Worm (Caenorhabditis elegans) whole organism, mixed stage, embryonic: Measurements from ENCODE around the gene ttr-59.
A peak's percentile ranks its signal among the peaks of the same experiment; 100 is the strongest.

ENCODE experiments used
- M03D4.4 ChIP-seq: sonication (generic microtip); optimal IDR thresholded peaks from 2 replicates; lab custom pipeline; 2017; ENCODE audit warnings: mild to moderate bottlenecking, missing genetic modification characterization, missing compliant biosample characterization
- bed-3 ChIP-seq: fragments of 200-800 bp; sonication (Bioruptor generic); optimal IDR thresholded peaks from 3 replicates; lab custom pipeline; 2018; ENCODE audit warnings: mild to moderate bottlenecking, missing genetic modification characterization, moderate library complexity, missing compliant biosample characterization
- blmp-1 ChIP-seq: fragments of 150-350 bp; optimal IDR thresholded peaks from 2 replicates; lab custom pipeline; 2014; ENCODE audit warnings: missing biosample characterization, missing genetic modification characterization
- ceh-39 ChIP-seq: fragments of 150-350 bp; optimal IDR thresholded peaks from 2 replicates; lab custom pipeline; 2014; ENCODE audit warnings: missing biosample characterization, missing genetic modification characterization
- ceh-43 ChIP-seq: fragments of 200-800 bp; sonication (Bioruptor generic); optimal IDR thresholded peaks from 2 replicates; lab custom pipeline; 2018; ENCODE audit warnings: mild to moderate bottlenecking, missing genetic modification characterization, moderate library complexity, missing compliant biosample characterization
- ceh-83 ChIP-seq: fragments of 200-800 bp; sonication (Bioruptor generic); optimal IDR thresholded peaks from 2 replicates; lab custom pipeline; 2018; ENCODE audit warnings: mild to moderate bottlenecking, missing genetic modification characterization, missing compliant biosample characterization
- ces-1 ChIP-seq: fragments of 150-350 bp; optimal IDR thresholded peaks from 2 replicates; lab custom pipeline; 2014; ENCODE audit warnings: missing biosample characterization, missing genetic modification reagents, missing genetic modification characterization
- cnd-1 ChIP-seq: fragments of 200-800 bp; sonication (Bioruptor generic); optimal IDR thresholded peaks from 2 replicates; lab custom pipeline; 2018; ENCODE audit warnings: mild to moderate bottlenecking, missing genetic modification characterization, missing compliant biosample characterization
- drap-1 ChIP-seq: fragments of 200-800 bp; sonication (Bioruptor generic); optimal IDR thresholded peaks from 3 replicates; lab custom pipeline; 2018; ENCODE audit warnings: mild to moderate bottlenecking, missing genetic modification characterization, missing compliant biosample characterization
- elt-1 ChIP-seq: sonication (generic microtip); optimal IDR thresholded peaks from 2 replicates; lab custom pipeline; 2017; ENCODE audit warnings: missing genetic modification characterization, mild to moderate bottlenecking, missing compliant biosample characterization, antibody characterized with exemption, moderate library complexity, borderline replicate concordance; ENCODE audit not compliant: insufficient read depth
- elt-3 ChIP-seq: fragments of 150-350 bp; optimal IDR thresholded peaks from 2 replicates; lab custom pipeline; 2014; ENCODE audit warnings: missing biosample characterization, missing genetic modification characterization
- flh-1 ChIP-seq: fragments of 200-800 bp; sonication (Bioruptor generic); optimal IDR thresholded peaks from 2 replicates; lab custom pipeline; 2018; ENCODE audit warnings: mild to moderate bottlenecking, missing genetic modification characterization, moderate library complexity, missing compliant biosample characterization
- ham-2 ChIP-seq: fragments of 200-800 bp; sonication (Bioruptor generic); optimal IDR thresholded peaks from 2 replicates; lab custom pipeline; 2018; ENCODE audit warnings: mild to moderate bottlenecking, missing genetic modification characterization, missing compliant biosample characterization
- hlh-1 ChIP-seq: fragments of 150-350 bp; optimal IDR thresholded peaks from 2 replicates; lab custom pipeline; 2014; ENCODE audit warnings: missing biosample characterization, missing genetic modification reagents, missing genetic modification characterization
- lin-13 ChIP-seq: fragments of 150-350 bp; optimal IDR thresholded peaks from 2 replicates; lab custom pipeline; 2014; ENCODE audit warnings: missing biosample characterization, missing genetic modification characterization
- lin-32 ChIP-seq: fragments of 200-800 bp; sonication (Bioruptor generic); optimal IDR thresholded peaks from 2 replicates; lab custom pipeline; 2018; ENCODE audit warnings: mild to moderate bottlenecking, missing genetic modification characterization, missing compliant biosample characterization
- lsy-2 ChIP-seq: fragments of 150-350 bp; optimal IDR thresholded peaks from 2 replicates; lab custom pipeline; 2014; ENCODE audit warnings: missing biosample characterization, missing genetic modification characterization
- mab-5 ChIP-seq: fragments of 150-350 bp; optimal IDR thresholded peaks from 2 replicates; lab custom pipeline; 2014; ENCODE audit warnings: missing biosample characterization, missing genetic modification characterization
- mep-1 ChIP-seq: fragments of 150-350 bp; optimal IDR thresholded peaks from 2 replicates; lab custom pipeline; 2017; ENCODE audit warnings: missing biosample characterization, missing genetic modification reagents, missing genetic modification characterization, inconsistent platforms
- mls-2 ChIP-seq: sonication (generic microtip); optimal IDR thresholded peaks from 2 replicates; lab custom pipeline; 2016; ENCODE audit warnings: mild to moderate bottlenecking, missing genetic modification characterization, moderate library complexity, missing compliant biosample characterization
- nhr-12 ChIP-seq: fragments of 150-350 bp; optimal IDR thresholded peaks from 2 replicates; lab custom pipeline; 2014; ENCODE audit warnings: missing biosample characterization, missing genetic modification characterization
- nhr-2 ChIP-seq: fragments of 150-350 bp; optimal IDR thresholded peaks from 2 replicates; lab custom pipeline; 2014; ENCODE audit warnings: missing biosample characterization, missing genetic modification characterization
- nhr-237 ChIP-seq: fragments of 150-350 bp; optimal IDR thresholded peaks from 2 replicates; lab custom pipeline; 2014; ENCODE audit warnings: missing biosample characterization, missing genetic modification characterization
- nhr-28 ChIP-seq: fragments of 150-350 bp; optimal IDR thresholded peaks from 2 replicates; lab custom pipeline; 2014; ENCODE audit warnings: missing biosample characterization, missing genetic modification characterization
- nhr-76 ChIP-seq: sonication (generic microtip); optimal IDR thresholded peaks from 2 replicates; lab custom pipeline; 2017; ENCODE audit warnings: missing biosample characterization, missing genetic modification characterization
- pha-4 ChIP-seq: fragments of 150-350 bp; optimal IDR thresholded peaks from 2 replicates; lab custom pipeline; 2018; ENCODE audit warnings: missing biosample characterization, missing genetic modification reagents, missing genetic modification characterization
- sem-2 ChIP-seq: fragments of 200-800 bp; sonication (Bioruptor generic); optimal IDR thresholded peaks from 2 replicates; lab custom pipeline; 2018; ENCODE audit warnings: mild to moderate bottlenecking, missing genetic modification characterization, missing compliant biosample characterization
- snpc-4 ChIP-seq: fragments of 150-350 bp; optimal IDR thresholded peaks from 2 replicates; lab custom pipeline; 2014; ENCODE audit warnings: missing biosample characterization, missing genetic modification characterization
- sptf-1 ChIP-seq: sonication (generic microtip); optimal IDR thresholded peaks from 2 replicates; lab custom pipeline; 2017; ENCODE audit warnings: mild to moderate bottlenecking, missing genetic modification characterization, moderate library complexity, missing compliant biosample characterization
- tbx-8 ChIP-seq: fragments of 200-800 bp; sonication (Bioruptor generic); optimal IDR thresholded peaks from 2 replicates; lab custom pipeline; 2018; ENCODE audit warnings: mild to moderate bottlenecking, missing genetic modification characterization, moderate library complexity, missing compliant biosample characterization
- unc-120 ChIP-seq: sonication (generic microtip); optimal IDR thresholded peaks from 2 replicates; lab custom pipeline; 2017; ENCODE audit warnings: missing genetic modification characterization, missing compliant biosample characterization; ENCODE audit not compliant: poor library complexity, severe bottlenecking
- unc-39 ChIP-seq: fragments of 150-350 bp; optimal IDR thresholded peaks from 2 replicates; lab custom pipeline; 2014; ENCODE audit warnings: missing biosample characterization, missing genetic modification characterization
- unc-62 ChIP-seq: fragments of 150-350 bp; optimal IDR thresholded peaks from 2 replicates; lab custom pipeline; 2014; ENCODE audit warnings: missing biosample characterization, missing genetic modification reagents, missing genetic modification characterization
- zip-8 ChIP-seq: fragments of 150-350 bp; optimal IDR thresholded peaks from 2 replicates; lab custom pipeline; 2014; ENCODE audit warnings: missing biosample characterization, missing genetic modification characterization
- ztf-11 ChIP-seq: fragments of 150-350 bp; optimal IDR thresholded peaks from 2 replicates; lab custom pipeline; 2014; ENCODE audit warnings: missing biosample characterization, missing genetic modification characterization

ttr-59 gene

DNA sequence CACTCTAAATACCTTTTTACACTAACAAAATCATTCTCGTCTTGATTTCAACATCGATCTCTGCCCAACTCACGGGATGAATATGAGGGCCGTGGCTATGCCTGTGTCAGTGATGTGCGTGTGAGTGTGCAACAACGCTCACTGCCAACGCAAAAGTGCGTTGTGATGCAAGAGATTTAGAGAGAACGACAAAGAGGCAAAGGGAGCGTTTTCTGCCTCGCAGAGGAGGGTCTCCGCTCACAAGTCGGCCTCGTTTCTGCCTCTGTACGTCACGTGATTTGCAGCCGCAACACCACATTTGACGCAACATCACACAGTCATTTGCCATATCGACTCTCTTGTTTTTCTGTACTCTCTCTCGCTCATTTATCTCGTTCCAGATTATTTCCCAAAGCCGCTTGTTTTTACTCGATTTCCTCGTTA, 4.7 kb downstream of the ttr-59 start, which contains the start of gene epg-7:
Gene epg-7, plus strand, starts transcription at position 413 of the 423 bp plus-strand sequence.
- no peak for TF ChIP-seq mab-5
- peak; percentile 52 for TF ChIP-seq drap-1 (GFP tag; lab: Kevin White, UChicago)
- no peak for TF ChIP-seq nhr-28
- TF ChIP-seq lin-32 (GFP tag; lab: Kevin White, UChicago): peak; percentile 35
- TF ChIP-seq M03D4.4 (tag; lab: Kevin White, UChicago): no peak
- peak; percentile 49 for TF ChIP-seq nhr-2 (tag; lab: Kevin White, UChicago)
- TF ChIP-seq zip-8: peak; percentile 10
- TF ChIP-seq unc-62 (GFP tag; lab: Kevin White, UChicago): peak; percentile 74
- TF ChIP-seq elt-1 (tag; lab: Kevin White, UChicago): peak; percentile 26
- TF ChIP-seq pha-4 (tag; lab: Kevin White, UChicago): peak; percentile 90
- TF ChIP-seq ceh-43 (GFP tag; lab: Kevin White, UChicago): no peak
- peak; percentile 61 for TF ChIP-seq ham-2 (GFP tag; lab: Kevin White, UChicago)
- TF ChIP-seq sptf-1 (tag; lab: Kevin White, UChicago): peak; percentile 28
- TF ChIP-seq ceh-39: peak; percentile 78
- peak; percentile 84 for TF ChIP-seq mep-1 (tag; lab: Kevin White, UChicago)
- TF ChIP-seq unc-120 (tag; lab: Kevin White, UChicago): peak; percentile 93
- no peak for TF ChIP-seq tbx-8 (GFP tag; lab: Kevin White, UChicago)
- no peak for TF ChIP-seq snpc-4
- peak; percentile 67 for TF ChIP-seq ces-1 (GFP tag; lab: Kevin White, UChicago)
- no peak for TF ChIP-seq unc-39 (tag; lab: Kevin White, UChicago)
- no peak for TF ChIP-seq nhr-12
- TF ChIP-seq blmp-1 (tag; lab: Kevin White, UChicago): no peak
- peak; percentile 79 for TF ChIP-seq lin-13
- TF ChIP-seq flh-1 (GFP tag; lab: Kevin White, UChicago): no peak
- TF ChIP-seq mls-2 (tag; lab: Kevin White, UChicago): peak; percentile 64
- no peak for TF ChIP-seq bed-3 (GFP tag; lab: Kevin White, UChicago)
- TF ChIP-seq hlh-1 (tag; lab: Kevin White, UChicago): peak; percentile 82
- TF ChIP-seq elt-3 (tag; lab: Kevin White, UChicago): no peak
- no peak for TF ChIP-seq ceh-83 (GFP tag; lab: Kevin White, UChicago)
- TF ChIP-seq sem-2 (GFP tag; lab: Kevin White, UChicago): no peak
- TF ChIP-seq cnd-1: peak; percentile 66
- TF ChIP-seq ztf-11: peak; percentile 36
- TF ChIP-seq lsy-2: peak; percentile 68
- TF ChIP-seq nhr-237 (tag; lab: Kevin White, UChicago): peak; percentile 77
- TF ChIP-seq nhr-76 (tag; lab: Kevin White, UChicago): no peak
- TF ChIP-seq, all 35 proteins: peak for 20

DNA sequence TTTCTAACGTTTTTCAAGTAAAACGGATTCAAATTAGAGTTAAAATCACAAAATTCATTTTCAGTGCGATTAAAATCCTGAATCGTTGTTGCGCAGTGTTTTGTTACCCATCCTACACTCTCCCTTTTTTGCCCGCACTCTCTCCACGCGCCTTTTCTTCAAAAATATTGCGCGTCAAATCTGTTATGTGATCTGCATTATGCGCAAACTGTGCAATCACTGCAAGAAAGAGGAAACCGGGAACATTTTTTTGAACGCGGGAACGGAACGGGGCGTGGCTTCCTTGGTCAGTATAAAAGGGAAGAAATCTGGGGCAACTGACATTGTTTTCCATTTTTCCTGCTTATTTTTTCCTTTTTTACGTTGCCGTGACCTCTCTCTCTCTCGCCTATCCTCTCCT, 10.8 kb downstream of the ttr-59 start:
- TF ChIP-seq ceh-43 (GFP tag; lab: Kevin White, UChicago) (no peak), zip-8 (peak; percentile 4), ces-1 (GFP tag; lab: Kevin White, UChicago) (no peak), ceh-39 (no peak)

DNA sequence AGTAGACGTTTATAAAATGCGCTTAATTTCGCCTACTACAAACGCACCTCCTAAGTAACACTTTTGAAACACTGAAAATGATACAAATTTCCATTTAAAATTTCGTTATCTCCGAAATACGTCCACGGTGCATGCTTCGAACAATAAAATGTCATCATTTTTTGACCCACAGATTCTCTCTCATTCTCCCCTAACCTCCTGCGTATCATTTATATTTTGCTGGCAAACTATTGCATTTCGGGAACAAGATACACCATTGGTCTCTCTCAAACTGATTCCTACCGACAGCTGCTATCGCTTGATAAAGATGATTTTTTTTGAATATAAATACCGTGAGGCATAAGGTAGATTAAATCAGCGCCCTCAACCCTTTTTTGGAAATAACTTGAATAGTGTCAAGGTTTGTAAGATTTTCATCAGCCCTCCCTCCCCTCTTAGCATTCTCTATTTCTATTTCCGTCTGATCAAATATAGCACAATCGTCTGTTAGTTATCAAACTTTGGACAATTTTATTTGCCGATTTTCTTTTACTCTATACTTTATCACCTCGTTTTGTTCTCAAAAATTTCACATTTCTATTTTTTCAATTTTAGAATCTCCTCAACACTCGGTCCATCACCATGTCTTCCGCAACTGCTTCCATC, 11.4 kb downstream of the ttr-59 start, which contains the start of gene C07D8.6:
Gene C07D8.6, plus strand, starts transcription at position 595 of the 645 bp plus-strand sequence.
- TF ChIP-seq ceh-39: no peak
- no peak for TF ChIP-seq ztf-11
- no peak for TF ChIP-seq bed-3 (GFP tag; lab: Kevin White, UChicago)
- no peak for TF ChIP-seq elt-1 (tag; lab: Kevin White, UChicago)
- TF ChIP-seq drap-1 (GFP tag; lab: Kevin White, UChicago): no peak
- no peak for TF ChIP-seq nhr-2 (tag; lab: Kevin White, UChicago)
- TF ChIP-seq lsy-2: no peak
- no peak for TF ChIP-seq nhr-28
- no peak for TF ChIP-seq sem-2 (GFP tag; lab: Kevin White, UChicago)
- TF ChIP-seq hlh-1 (tag; lab: Kevin White, UChicago): peak; percentile 62
- TF ChIP-seq M03D4.4 (tag; lab: Kevin White, UChicago): no peak
- no peak for TF ChIP-seq cnd-1
- no peak for TF ChIP-seq flh-1 (GFP tag; lab: Kevin White, UChicago)
- peak; percentile 1 for TF ChIP-seq unc-120 (tag; lab: Kevin White, UChicago)
- TF ChIP-seq elt-3 (tag; lab: Kevin White, UChicago): no peak
- TF ChIP-seq pha-4 (tag; lab: Kevin White, UChicago): no peak
- no peak for TF ChIP-seq ham-2 (GFP tag; lab: Kevin White, UChicago)
- no peak for TF ChIP-seq ceh-83 (GFP tag; lab: Kevin White, UChicago)
- TF ChIP-seq zip-8: no peak
- TF ChIP-seq blmp-1 (tag; lab: Kevin White, UChicago): no peak
- TF ChIP-seq nhr-237 (tag; lab: Kevin White, UChicago): no peak
- TF ChIP-seq unc-62 (GFP tag; lab: Kevin White, UChicago): peak; percentile 24
